Fruit fly (Drosophila melanogaster): ENCODE data around the gene CG9386.

Gene CG9386

dm6 chr3R:9603022-9603942 lies 48.1 kb upstream of the CG9386 start (continued):
- TF ChIP-seq cas (GFP tag; IDR thresholded peaks at IDR 0.05) (no peak), ro (GFP tag; IDR thresholded peaks at IDR 0.05) (no peak), Dip3 (GFP tag; optimal IDR thresholded peaks at IDR 0.05) (no peak), CG9437 (GFP tag; optimal IDR thresholded peaks at IDR 0.05) (no peak), Camta (GFP tag; optimal IDR thresholded peaks at IDR 0.05) (no peak), Eip74EF (GFP tag; optimal IDR thresholded peaks at IDR 0.05) (peak in 1 of 2 experiments; percentile 7), NK7.1 (GFP tag; optimal IDR thresholded peaks at IDR 0.05) (no peak), inv (GFP tag; IDR thresholded peaks at IDR 0.05; ENCODE audit: partially characterized antibody) (no peak), peb (GFP tag; IDR thresholded peaks at IDR 0.05) (no peak), Doc3 (GFP tag; IDR thresholded peaks at IDR 0.05; ENCODE audit: partially characterized antibody) (no peak), pum (GFP tag; optimal IDR thresholded peaks at IDR 0.05) (no peak), CG10267 (tag; optimal IDR thresholded peaks at IDR 0.05) (no peak), CG13287 (GFP tag; IDR thresholded peaks at IDR 0.05; ENCODE audit: partially characterized antibody) (no peak), CG1603 (tag; optimal IDR thresholded peaks at IDR 0.05) (peak; percentile 33), kni (GFP tag; optimal IDR thresholded peaks at IDR 0.05) (peak; percentile 93), CG11456 (GFP tag; IDR thresholded peaks at IDR 0.05) (0 out of 3 replicates have a peak, but pooled peaks have one; percentile 18), Mes4 (GFP tag; optimal IDR thresholded peaks at IDR 0.05) (no peak), cad (GFP tag; optimal IDR thresholded peaks at IDR 0.05) (no peak), prd (optimal IDR thresholded peaks at IDR 0.05) (no peak), prd (GFP tag; IDR thresholded peaks at IDR 0.05) (no peak), crp (GFP tag; optimal IDR thresholded peaks at IDR 0.05) (no peak), Dek (tag; optimal IDR thresholded peaks at IDR 0.05) (no peak), ssp (GFP tag; IDR thresholded peaks at IDR 0.05) (no peak), CG10959 (GFP tag; IDR thresholded peaks at IDR 0.05) (no peak), sens (GFP tag) (peak; percentile 64), Nf-YA (GFP tag; IDR thresholded peaks at IDR 0.05) (no peak), tll (GFP tag; optimal IDR thresholded peaks at IDR 0.05) (no peak), CG6654 (GFP tag; optimal IDR thresholded peaks at IDR 0.05) (no peak), Awh (GFP tag; IDR thresholded peaks at IDR 0.05) (peak; percentile 67), CG33557 (GFP tag; optimal IDR thresholded peaks at IDR 0.05) (no peak), lov (optimal IDR thresholded peaks at IDR 0.05) (no peak), lov (GFP tag; IDR thresholded peaks at IDR 0.05) (0 out of 3 replicates have a peak, but pooled peaks have one; percentile 60), ara (GFP tag; IDR thresholded peaks at IDR 0.05) (no peak), twi (tag; optimal IDR thresholded peaks at IDR 0.05) (no peak), Drgx (GFP tag; IDR thresholded peaks at IDR 0.05) (no peak), Fer1 (GFP tag; optimal IDR thresholded peaks at IDR 0.05) (no peak), ATbp (GFP tag; optimal IDR thresholded peaks at IDR 0.05) (peak; percentile 22), sima (GFP tag; optimal IDR thresholded peaks at IDR 0.05) (no peak), vvl (GFP tag; IDR thresholded peaks at IDR 0.05) (peak; percentile 77), row (GFP tag; IDR thresholded peaks at IDR 0.05) (no peak), cwo (GFP tag; optimal IDR thresholded peaks at IDR 0.05) (no peak), eyg (GFP tag; optimal IDR thresholded peaks at IDR 0.05) (no peak), vfl (GFP tag; optimal IDR thresholded peaks at IDR 0.05) (no peak), dati (GFP tag; IDR thresholded peaks at IDR 0.05) (no peak), CrebB (tag; optimal IDR thresholded peaks at IDR 0.05) (no peak), CG11723 (GFP tag; optimal IDR thresholded peaks at IDR 0.05) (no peak), fd102C (GFP tag; optimal IDR thresholded peaks at IDR 0.05) (no peak), CG3838 (GFP tag; optimal IDR thresholded peaks at IDR 0.05) (no peak), Ada2b (GFP tag; IDR thresholded peaks at IDR 0.05) (no peak), CG17186 (GFP tag; optimal IDR thresholded peaks at IDR 0.05) (no peak)

Measured in whole organism, embryonic.